Worm (Caenorhabditis elegans) whole organism, young adult: ENCODE data around the gene F55G7.1.

Experiments used
- B0019.2 ChIP-seq: fragments of 200-800 bp; sonication (Bioruptor generic); conservative IDR thresholded peaks from 2 replicates; pipeline ENCODE4 v1.3.6; 2022; ENCODE audit warnings: missing genetic modification reagents, missing genetic modification characterization, missing compliant biosample characterization
- B0261.1 ChIP-seq: sonication (generic microtip); optimal IDR thresholded peaks from 2 replicates; lab custom pipeline; 2016; ENCODE audit warnings: mild to moderate bottlenecking, missing genetic modification characterization, moderate library complexity, missing compliant biosample characterization
- B0336.3 ChIP-seq: fragments of 200-800 bp; sonication (Bioruptor generic); IDR thresholded peaks from 2 replicates; pipeline ENCODE4 v1.3.6; 2022; ENCODE audit warnings: missing genetic modification characterization, missing compliant biosample characterization
- F10E7.11 ChIP-seq: sonication (generic microtip); optimal IDR thresholded peaks from 2 replicates; lab custom pipeline; 2017; ENCODE audit warnings: mild to moderate bottlenecking, missing genetic modification characterization, moderate library complexity, missing compliant biosample characterization
- F33H1.4 ChIP-seq: fragments of 200-800 bp; sonication (Bioruptor generic); IDR thresholded peaks from 2 replicates; pipeline ENCODE4 v1.3.6; 2022; ENCODE audit warnings: missing genetic modification reagents, missing genetic modification characterization, missing compliant biosample characterization
- F39B2.1 ChIP-seq: fragments of 200-800 bp; sonication (Bioruptor generic); IDR thresholded peaks from 2 replicates; pipeline ENCODE4 v1.3.6; 2022; ENCODE audit warnings: missing genetic modification reagents, missing genetic modification characterization, missing compliant biosample characterization
- F49E8.2 ChIP-seq: sonication (generic microtip); optimal IDR thresholded peaks from 3 replicates; lab custom pipeline; 2017; ENCODE audit warnings: missing genetic modification characterization, mild to moderate bottlenecking, missing compliant biosample characterization, antibody characterized with exemption, moderate library complexity; ENCODE audit not compliant: insufficient read depth
- F57A8.1 ChIP-seq: fragments of 200-800 bp; sonication (Bioruptor generic); optimal IDR thresholded peaks from 2 replicates; lab custom pipeline; 2018; ENCODE audit warnings: mild to moderate bottlenecking, missing genetic modification characterization, moderate library complexity, missing compliant biosample characterization
- F57C9.4 ChIP-seq: sonication (generic microtip); optimal IDR thresholded peaks from 2 replicates; lab custom pipeline; 2017; ENCODE audit warnings: mild to moderate bottlenecking, missing genetic modification characterization, missing compliant biosample characterization
- K12H6.12 ChIP-seq: fragments of 200-800 bp; sonication (Bioruptor generic); optimal IDR thresholded peaks from 2 replicates; lab custom pipeline; 2018; ENCODE audit warnings: mild to moderate bottlenecking, missing genetic modification characterization, missing compliant biosample characterization
- T07F8.4 ChIP-seq: sonication (generic microtip); optimal IDR thresholded peaks from 2 replicates; lab custom pipeline; 2016; ENCODE audit warnings: mild to moderate bottlenecking, missing genetic modification characterization, moderate library complexity, missing compliant biosample characterization
- Y56A3A.18 ChIP-seq: fragments of 200-800 bp; sonication (Bioruptor generic); IDR thresholded peaks from 2 replicates; pipeline ENCODE4 v1.3.6; 2022; ENCODE audit warnings: missing genetic modification reagents, missing genetic modification characterization, missing compliant biosample characterization
- Y79H2A.3 ChIP-seq: fragments of 200-800 bp; sonication (Bioruptor generic); conservative IDR thresholded peaks from 2 replicates; pipeline ENCODE4 v1.3.6; 2022; ENCODE audit warnings: missing genetic modification reagents, missing genetic modification characterization, missing compliant biosample characterization
- ama-1 ChIP-seq, 3 experiments: fragments of 150-350 bp in 1 of 3; sonication (generic microtip) in 2 of 3; optimal IDR thresholded peaks; 2 replicates each; lab custom pipeline; 2014 to 2018; ENCODE audit warnings: missing biosample characterization in 2 of 3, missing genetic modification characterization in 2 of 3, missing genetic modification reagents in 2 of 3
- aptf-3 ChIP-seq: fragments of 200-800 bp; sonication (Bioruptor generic); IDR thresholded peaks from 2 replicates; pipeline ENCODE4 v1.3.6; 2022; ENCODE audit warnings: missing genetic modification characterization, missing compliant biosample characterization
- atf-7 ChIP-seq: sonication (generic microtip); optimal IDR thresholded peaks from 2 replicates; lab custom pipeline; 2017; ENCODE audit warnings: mild to moderate bottlenecking, missing genetic modification characterization, missing compliant biosample characterization
- attf-5 ChIP-seq: fragments of 200-800 bp; sonication (Bioruptor generic); optimal IDR thresholded peaks from 2 replicates; lab custom pipeline; 2018; ENCODE audit warnings: mild to moderate bottlenecking, missing genetic modification characterization, missing compliant biosample characterization
- bed-2 ChIP-seq: fragments of 200-800 bp; sonication (Bioruptor generic); IDR thresholded peaks from 2 replicates; pipeline ENCODE4 v1.3.6; 2022; ENCODE audit warnings: missing genetic modification reagents, missing genetic modification characterization, missing compliant biosample characterization
- ccch-3 ChIP-seq: fragments of 200-800 bp; sonication (Bioruptor generic); optimal IDR thresholded peaks from 2 replicates; lab custom pipeline; 2018; ENCODE audit warnings: mild to moderate bottlenecking, missing genetic modification characterization, missing compliant biosample characterization
- ceh-100 ChIP-seq: fragments of 200-800 bp; sonication (Bioruptor generic); IDR thresholded peaks from 2 replicates; pipeline ENCODE4 v1.3.6; 2022; ENCODE audit warnings: missing genetic modification reagents, missing genetic modification characterization, missing compliant biosample characterization
- ceh-40 ChIP-seq: fragments of 200-800 bp; sonication (Bioruptor generic); IDR thresholded peaks from 2 replicates; pipeline ENCODE4 v1.3.6; 2022; ENCODE audit warnings: missing genetic modification characterization, missing compliant biosample characterization
- ceh-79 ChIP-seq: sonication (generic microtip); optimal IDR thresholded peaks from 2 replicates; lab custom pipeline; 2017; ENCODE audit warnings: mild to moderate bottlenecking, missing genetic modification characterization, missing compliant biosample characterization
- die-1 ChIP-seq: sonication (generic microtip); optimal IDR thresholded peaks from 2 replicates; lab custom pipeline; 2016; ENCODE audit warnings: missing genotype, mild to moderate bottlenecking, missing genetic modification characterization, missing compliant biosample characterization
- dox-1 ChIP-seq: fragments of 200-800 bp; sonication (Bioruptor generic); IDR thresholded peaks from 2 replicates; pipeline ENCODE4 v1.3.6; 2022; ENCODE audit warnings: missing genetic modification reagents, missing genetic modification characterization, missing compliant biosample characterization
- egl-44 ChIP-seq: fragments of 200-800 bp; sonication (Bioruptor generic); IDR thresholded peaks from 2 replicates; pipeline ENCODE4 v1.3.6; 2022; ENCODE audit warnings: missing genetic modification reagents, missing genetic modification characterization, missing compliant biosample characterization
- egrh-3 ChIP-seq: fragments of 200-800 bp; sonication (Bioruptor generic); IDR thresholded peaks from 2 replicates; pipeline ENCODE4 v1.3.6; 2022; ENCODE audit warnings: missing genetic modification reagents, missing genetic modification characterization, missing compliant biosample characterization
- ets-4 ChIP-seq: fragments of 200-800 bp; sonication (Bioruptor generic); optimal IDR thresholded peaks from 2 replicates; lab custom pipeline; 2018; ENCODE audit warnings: mild to moderate bottlenecking, missing genetic modification characterization, missing compliant biosample characterization
- gei-17 ChIP-seq: fragments of 200-800 bp; sonication (Bioruptor generic); optimal IDR thresholded peaks from 2 replicates; lab custom pipeline; 2018; ENCODE audit warnings: mild to moderate bottlenecking, missing genetic modification characterization, missing compliant biosample characterization
- hlh-12 ChIP-seq: sonication (generic microtip); optimal IDR thresholded peaks from 2 replicates; lab custom pipeline; 2016; ENCODE audit warnings: missing genetic modification characterization, missing compliant biosample characterization
- hrde-1 ChIP-seq: sonication (generic microtip); optimal IDR thresholded peaks from 2 replicates; lab custom pipeline; 2016; ENCODE audit warnings: missing genetic modification characterization, mild to moderate bottlenecking, missing compliant biosample characterization, moderate library complexity, missing genotype, missing genetic modification reagents, borderline replicate concordance
- let-607 ChIP-seq, 2 experiments: fragments of 200-800 bp in 1 of 2; sonication (Bioruptor generic) in 1 of 2; sonication (generic microtip) in 1 of 2; optimal IDR thresholded peaks; 2 replicates each; lab custom pipeline; 2016 to 2018; ENCODE audit warnings: mild to moderate bottlenecking in 2 of 2, missing compliant biosample characterization in 2 of 2, missing genetic modification characterization in 2 of 2, moderate library complexity in 2 of 2, missing genotype in 1 of 2
- lin-26 ChIP-seq: fragments of 200-800 bp; sonication (Bioruptor generic); IDR thresholded peaks from 2 replicates; pipeline ENCODE4 v1.3.6; 2022; ENCODE audit warnings: missing genetic modification reagents, missing genetic modification characterization, missing compliant biosample characterization
- lsl-1 ChIP-seq: fragments of 200-800 bp; sonication (Bioruptor generic); optimal IDR thresholded peaks from 2 replicates; lab custom pipeline; 2018; ENCODE audit warnings: mild to moderate bottlenecking, missing genetic modification characterization, moderate library complexity, missing compliant biosample characterization
- madf-8 ChIP-seq: fragments of 200-800 bp; sonication (Bioruptor generic); conservative IDR thresholded peaks from 2 replicates; pipeline ENCODE4 v1.3.6; 2022; ENCODE audit warnings: missing genetic modification reagents, missing genetic modification characterization, missing compliant biosample characterization
- mel-28 ChIP-seq: sonication (generic microtip); optimal IDR thresholded peaks from 2 replicates; lab custom pipeline; 2016; ENCODE audit warnings: borderline replicate concordance, mild to moderate bottlenecking, missing genetic modification characterization, missing compliant biosample characterization
- nfya-2 ChIP-seq: fragments of 200-800 bp; sonication (Bioruptor generic); IDR thresholded peaks from 2 replicates; pipeline ENCODE4 v1.3.6; 2022; ENCODE audit warnings: missing genetic modification reagents, missing genetic modification characterization, missing compliant biosample characterization
- nhr-27 ChIP-seq: fragments of 200-800 bp; sonication (Bioruptor generic); optimal IDR thresholded peaks from 2 replicates; lab custom pipeline; 2018; ENCODE audit warnings: mild to moderate bottlenecking, missing genetic modification characterization, moderate library complexity, missing compliant biosample characterization
- nhr-80 ChIP-seq: sonication (generic microtip); optimal IDR thresholded peaks from 2 replicates; lab custom pipeline; 2016; ENCODE audit warnings: missing genetic modification characterization, missing compliant biosample characterization
- rec-8 ChIP-seq, 2 experiments: sonication (generic microtip); optimal IDR thresholded peaks; 2 replicates each; lab custom pipeline; 2016; ENCODE audit warnings: mild to moderate bottlenecking in 2 of 2, missing genetic modification characterization in 2 of 2, missing genetic modification reagents in 2 of 2, missing genotype in 2 of 2, missing biosample characterization in 1 of 2, missing compliant biosample characterization in 1 of 2, moderate library complexity in 1 of 2
- repo-1 ChIP-seq: sonication (generic microtip); optimal IDR thresholded peaks from 2 replicates; lab custom pipeline; 2017; ENCODE audit warnings: mild to moderate bottlenecking, missing genetic modification characterization, missing compliant biosample characterization
- rpc-1 ChIP-seq, 2 experiments: fragments of 150-350 bp in 1 of 2; sonication (generic microtip) in 1 of 2; optimal IDR thresholded peaks; 2 replicates each; lab custom pipeline; 2014 to 2018; ENCODE audit warnings: missing biosample characterization in 1 of 2, missing genetic modification characterization in 1 of 2, missing genetic modification reagents in 1 of 2, missing genotype in 1 of 2
- sptf-2 ChIP-seq: fragments of 200-800 bp; sonication (Bioruptor generic); optimal IDR thresholded peaks from 2 replicates; lab custom pipeline; 2018; ENCODE audit warnings: mild to moderate bottlenecking, missing genetic modification characterization, missing compliant biosample characterization
- tbp1 ChIP-seq: fragments of 200-800 bp; sonication (Bioruptor generic); optimal IDR thresholded peaks from 2 replicates; lab custom pipeline; 2018; ENCODE audit warnings: mild to moderate bottlenecking, missing genetic modification characterization, missing compliant biosample characterization
- unc-130 ChIP-seq: sonication (generic microtip); optimal IDR thresholded peaks from 2 replicates; lab custom pipeline; 2016; ENCODE audit warnings: missing genetic modification reagents, missing genetic modification characterization, missing compliant biosample characterization
- zim-3 ChIP-seq: sonication (generic microtip); optimal IDR thresholded peaks from 2 replicates; lab custom pipeline; 2017; ENCODE audit warnings: mild to moderate bottlenecking, missing genetic modification characterization, moderate library complexity, missing compliant biosample characterization
- ztf-25 ChIP-seq: fragments of 200-800 bp; sonication (Bioruptor generic); IDR thresholded peaks from 2 replicates; pipeline ENCODE4 v1.3.6; 2022; ENCODE audit warnings: missing genetic modification reagents, missing genetic modification characterization, missing compliant biosample characterization
- ztf-6 ChIP-seq: fragments of 200-800 bp; sonication (Bioruptor generic); IDR thresholded peaks from 2 replicates; pipeline ENCODE4 v1.3.6; 2022; ENCODE audit warnings: missing genetic modification reagents, missing genetic modification characterization, missing compliant biosample characterization

Gene F55G7.1

DNA sequence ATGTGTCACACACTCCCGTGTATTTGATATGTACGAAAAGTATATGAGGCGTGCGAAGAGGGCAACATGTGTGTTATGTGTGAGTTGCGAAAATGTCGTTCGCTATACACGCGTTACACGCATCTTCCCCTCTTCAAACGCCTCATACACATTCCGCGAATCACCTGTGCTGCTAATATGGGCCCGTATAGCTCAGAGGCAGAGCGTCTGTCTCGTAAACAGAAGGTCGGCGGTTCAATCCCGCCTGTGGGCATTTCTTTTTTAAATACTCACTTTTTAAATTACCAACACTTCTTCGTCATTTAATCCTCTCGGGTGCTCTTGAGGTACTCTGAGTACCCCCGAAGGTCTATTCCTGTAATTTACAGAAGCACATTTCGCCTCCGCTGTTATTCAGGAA is 9.3 kb downstream of the F55G7.1 start (continued):
- TF ChIP-seq let-607 (tag; optimal IDR thresholded peaks at IDR 0.05; lab: Kevin White, UChicago) (peak in 1 of 2 experiments; percentile 15), tbp1 (peak; percentile 94), B0019.2 (no peak), ztf-25 (peak; percentile 78; the same call in 1 of the 2 replicates), ztf-6 (GFP tag; lab: Robert Waterston, UW) (no peak), dox-1 (peak; percentile 79; the same call in 1 of the 2 replicates), F57C9.4 (tag; lab: Kevin White, UChicago) (no peak), hlh-12 (no peak), madf-8 (no peak), lsl-1 (no peak), F57A8.1 (GFP tag; lab: Kevin White, UChicago) (peak; percentile 22), T07F8.4 (tag; lab: Kevin White, UChicago) (peak; percentile 23), hrde-1 (peak; percentile 17), ets-4 (GFP tag; lab: Kevin White, UChicago) (peak; percentile 4), Y79H2A.3 (GFP tag; lab: Robert Waterston, UW) (no peak), atf-7 (tag; lab: Kevin White, UChicago) (peak; percentile 26), repo-1 (tag; lab: Kevin White, UChicago) (no peak), nhr-80 (tag; lab: Kevin White, UChicago) (no peak), F39B2.1 (GFP tag; lab: Robert Waterston, UW) (0 out of 2 replicates have a peak, but pooled peaks have one; percentile 21), ceh-40 (GFP tag; lab: Robert Waterston, UW) (0 out of 2 replicates have a peak, but pooled peaks have one; percentile 50), F10E7.11 (tag; lab: Kevin White, UChicago) (no peak), B0261.1 (tag; lab: Kevin White, UChicago) (peak; percentile 89), nhr-27 (no peak), gei-17 (GFP tag; lab: Kevin White, UChicago) (no peak), ama-1 (optimal IDR thresholded peaks at IDR 0.05; lab: Kevin White, UChicago) (no peak), ama-1 (GFP tag; optimal IDR thresholded peaks at IDR 0.05; lab: Kevin White, UChicago) (peak in 1 of 2 experiments; percentile 25), rpc-1 (optimal IDR thresholded peaks at IDR 0.05; lab: Kevin White, UChicago) (peak; percentile 71), rpc-1 (tag; optimal IDR thresholded peaks at IDR 0.05; lab: Kevin White, UChicago) (peak; percentile 93), rec-8 (tag; optimal IDR thresholded peaks at IDR 0.05; lab: Kevin White, UChicago) (peak in 1 of 2 experiments; percentile 50), lin-26 (GFP tag; lab: Robert Waterston, UW) (no peak), die-1 (tag; lab: Kevin White, UChicago) (peak; percentile 84), nfya-2 (no peak), egl-44 (peak; percentile 78; the same call in 1 of the 2 replicates), unc-130 (GFP tag; lab: Kevin White, UChicago) (no peak), egrh-3 (GFP tag; lab: Robert Waterston, UW) (no peak), K12H6.12 (tag; lab: Kevin White, UChicago) (no peak), F49E8.2 (tag; lab: Kevin White, UChicago) (no peak), ceh-100 (GFP tag; lab: Robert Waterston, UW) (no peak), sptf-2 (GFP tag; lab: Kevin White, UChicago) (peak; percentile 46), attf-5 (GFP tag; lab: Kevin White, UChicago) (peak; percentile 70), zim-3 (peak; percentile 14), B0336.3 (GFP tag; lab: Robert Waterston, UW) (no peak), Y56A3A.18 (GFP tag; lab: Robert Waterston, UW) (0 out of 2 replicates have a peak, but pooled peaks have one; percentile 42), bed-2 (no peak), mel-28 (no peak), ceh-79 (no peak), F33H1.4 (GFP tag; lab: Robert Waterston, UW) (no peak), ccch-3 (GFP tag; lab: Kevin White, UChicago) (no peak), aptf-3 (GFP tag; lab: Robert Waterston, UW) (no peak)
